Fruit fly (Drosophila melanogaster) S2 (cell line): ENCODE measurements around the gene laza.

ENCODE experiments used
- CG8478 ChIP-seq: fragments of >200 bp; optimal IDR thresholded peaks from 2 replicates; lab custom pipeline; 2018
- CTCF ChIP-seq, 2 experiments: fragments of >200 bp; optimal IDR thresholded peaks; 2 replicates each; lab custom pipeline; 2018

- no peak for TF ChIP-seq CG8478 (lab: Kevin White, UChicago)
- no peak for TF ChIP-seq CTCF (optimal IDR thresholded peaks at IDR 0.05; lab: Kevin White, UChicago)
Observed at dm6 chr3L:22460918-22461634, at the start of gene laza.
